Worm (Caenorhabditis elegans) whole organism, L1 larva: ENCODE data around the gene aptf-3.

ENCODE experiments used
- F16B12.6 ChIP-seq: fragments of 150-350 bp; optimal IDR thresholded peaks from 2 replicates; lab custom pipeline; 2014; ENCODE audit warnings: missing biosample characterization, missing genetic modification characterization
- alr-1 ChIP-seq: fragments of 200-800 bp; sonication (Bioruptor generic); optimal IDR thresholded peaks from 2 replicates; lab custom pipeline; 2018; ENCODE audit warnings: borderline replicate concordance, mild to moderate bottlenecking, missing genetic modification characterization, missing compliant biosample characterization
- aly-2 ChIP-seq: fragments of 150-350 bp; optimal IDR thresholded peaks from 2 replicates; lab custom pipeline; 2014; ENCODE audit warnings: missing biosample characterization, missing genetic modification characterization
- blmp-1 ChIP-seq: fragments of 150-350 bp; optimal IDR thresholded peaks from 2 replicates; lab custom pipeline; 2014; ENCODE audit warnings: missing biosample characterization, missing genetic modification characterization
- ceh-8 ChIP-seq: fragments of 200-800 bp; sonication (Bioruptor generic); optimal IDR thresholded peaks from 2 replicates; lab custom pipeline; 2018; ENCODE audit warnings: mild to moderate bottlenecking, missing genetic modification characterization, moderate library complexity, missing compliant biosample characterization
- ceh-88 ChIP-seq: fragments of 200-800 bp; sonication (Bioruptor generic); IDR thresholded peaks from 2 replicates; pipeline ENCODE4 v1.3.6; 2022; ENCODE audit warnings: missing genetic modification characterization, missing compliant biosample characterization
- ces-1 ChIP-seq: fragments of 150-350 bp; optimal IDR thresholded peaks from 2 replicates; lab custom pipeline; 2014; ENCODE audit warnings: missing biosample characterization, missing genetic modification reagents, missing genetic modification characterization
- dpl-1 ChIP-seq, 3 experiments: fragments of 150-350 bp in 2 of 3; sonication (generic microtip) in 1 of 3; optimal IDR thresholded peaks; 2 replicates each; lab custom pipeline; 2014 to 2017; ENCODE audit warnings: missing biosample characterization in 3 of 3, missing genetic modification characterization in 3 of 3, missing genetic modification reagents in 3 of 3
- efl-1 ChIP-seq, 4 experiments: fragments of 150-350 bp; optimal IDR thresholded peaks in 3 of 4; peaks in 1 of 4; 1 replicate in 1 of 4; 2 replicates in 3 of 4; lab custom pipeline; 2014; ENCODE audit warnings: missing biosample characterization in 2 of 4, missing genetic modification characterization in 2 of 4, missing genetic modification reagents in 2 of 4
- egl-13 ChIP-seq: sonication (generic microtip); optimal IDR thresholded peaks from 2 replicates; lab custom pipeline; 2016; ENCODE audit warnings: missing genotype, missing genetic modification reagents, missing genetic modification characterization, missing compliant biosample characterization
- egl-27 ChIP-seq, 2 experiments: fragments of 150-350 bp in 1 of 2; sonication (generic microtip); optimal IDR thresholded peaks; 3 replicates each; lab custom pipeline; 2017 to 2018; ENCODE audit warnings: missing biosample characterization in 2 of 2, missing genetic modification characterization in 2 of 2, missing genetic modification reagents in 2 of 2
- fkh-4 ChIP-seq: sonication (generic microtip); optimal IDR thresholded peaks from 2 replicates; lab custom pipeline; 2016; ENCODE audit warnings: missing compliant biosample characterization, missing genetic modification characterization, borderline replicate concordance
- fos-1 ChIP-seq: fragments of 150-350 bp; optimal IDR thresholded peaks from 2 replicates; lab custom pipeline; 2014; ENCODE audit warnings: missing biosample characterization, missing genetic modification characterization
- hlh-4 ChIP-seq: sonication (generic microtip); optimal IDR thresholded peaks from 2 replicates; lab custom pipeline; 2016; ENCODE audit warnings: mild to moderate bottlenecking, missing genetic modification characterization, missing compliant biosample characterization
- jun-1 ChIP-seq: fragments of 150-350 bp; optimal IDR thresholded peaks from 2 replicates; lab custom pipeline; 2014; ENCODE audit warnings: missing biosample characterization, missing genetic modification reagents, missing genetic modification characterization
- lin-13 ChIP-seq: fragments of 150-350 bp; optimal IDR thresholded peaks from 2 replicates; lab custom pipeline; 2014; ENCODE audit warnings: missing biosample characterization, missing genetic modification reagents, missing genetic modification characterization
- lin-14 ChIP-seq: fragments of 200-800 bp; sonication (Bioruptor generic); optimal IDR thresholded peaks from 2 replicates; lab custom pipeline; 2018; ENCODE audit warnings: mild to moderate bottlenecking, missing genetic modification characterization, moderate library complexity, missing compliant biosample characterization
- lin-35 ChIP-seq, 2 experiments: fragments of 150-350 bp; optimal IDR thresholded peaks; 2 replicates each; lab custom pipeline; 2014; ENCODE audit warnings: missing biosample characterization in 2 of 2, missing genetic modification characterization in 2 of 2, missing genetic modification reagents in 2 of 2
- lin-39 ChIP-seq: fragments of 150-350 bp; optimal IDR thresholded peaks from 2 replicates; lab custom pipeline; 2014; ENCODE audit warnings: missing biosample characterization, missing genetic modification reagents, missing genetic modification characterization
- lsy-2 ChIP-seq, 2 experiments: fragments of 150-350 bp; optimal IDR thresholded peaks; 2 replicates each; lab custom pipeline; 2014; ENCODE audit warnings: missing biosample characterization in 2 of 2, missing genetic modification characterization in 2 of 2
- mab-9 ChIP-seq: fragments of 200-800 bp; sonication (Bioruptor generic); IDR thresholded peaks from 2 replicates; pipeline ENCODE4 v1.3.6; 2022; ENCODE audit warnings: missing genetic modification reagents, missing genetic modification characterization, missing compliant biosample characterization
- mdl-1 ChIP-seq, 2 experiments: fragments of 150-350 bp; optimal IDR thresholded peaks; 2 replicates each; lab custom pipeline; 2014 to 2017; ENCODE audit warnings: missing biosample characterization in 2 of 2, missing genetic modification characterization in 2 of 2, inconsistent platforms in 1 of 2
- mep-1 ChIP-seq: fragments of 150-350 bp; optimal IDR thresholded peaks from 2 replicates; lab custom pipeline; 2014; ENCODE audit warnings: missing biosample characterization, missing genetic modification characterization
- nhr-11 ChIP-seq: fragments of 150-350 bp; optimal IDR thresholded peaks from 2 replicates; lab custom pipeline; 2014; ENCODE audit warnings: missing biosample characterization, missing genetic modification characterization
- nhr-12 ChIP-seq: sonication (generic microtip); optimal IDR thresholded peaks from 2 replicates; lab custom pipeline; 2017; ENCODE audit warnings: missing biosample characterization, missing genetic modification characterization
- nhr-19 ChIP-seq: fragments of 200-800 bp; sonication (Bioruptor generic); conservative IDR thresholded peaks from 2 replicates; pipeline ENCODE4 v1.3.6; 2022; ENCODE audit warnings: missing genetic modification characterization, missing compliant biosample characterization
- nhr-20 ChIP-seq: sonication (generic microtip); optimal IDR thresholded peaks from 2 replicates; lab custom pipeline; 2016; ENCODE audit warnings: mild to moderate bottlenecking, missing genetic modification characterization, missing compliant biosample characterization
- nhr-28 ChIP-seq: fragments of 150-350 bp; optimal IDR thresholded peaks from 2 replicates; lab custom pipeline; 2014; ENCODE audit warnings: missing biosample characterization, missing genetic modification characterization
- nhr-47 ChIP-seq: sonication (generic microtip); optimal IDR thresholded peaks from 2 replicates; lab custom pipeline; 2016; ENCODE audit warnings: mild to moderate bottlenecking, missing genetic modification characterization, moderate library complexity, missing compliant biosample characterization
- nhr-71 ChIP-seq: sonication (generic microtip); optimal IDR thresholded peaks from 2 replicates; lab custom pipeline; 2016; ENCODE audit warnings: mild to moderate bottlenecking, missing genetic modification characterization, moderate library complexity, missing compliant biosample characterization
- nhr-85 ChIP-seq: sonication (generic microtip); peaks from one replicate; lab custom pipeline; 2016; ENCODE audit warnings: missing genetic modification characterization, inconsistent platforms, missing compliant biosample characterization
- pag-3 ChIP-seq: sonication (generic microtip); optimal IDR thresholded peaks from 2 replicates; lab custom pipeline; 2017; ENCODE audit warnings: missing genetic modification characterization, mild to moderate bottlenecking, missing compliant biosample characterization, antibody characterized with exemption, borderline replicate concordance; ENCODE audit not compliant: insufficient read depth
- pax-3 ChIP-seq: fragments of 200-800 bp; sonication (Bioruptor generic); optimal IDR thresholded peaks from 2 replicates; lab custom pipeline; 2018; ENCODE audit warnings: mild to moderate bottlenecking, missing genetic modification characterization, moderate library complexity, missing compliant biosample characterization
- rnt-1 ChIP-seq: sonication (generic microtip); optimal IDR thresholded peaks from 2 replicates; lab custom pipeline; 2016; ENCODE audit warnings: mild to moderate bottlenecking, missing genetic modification characterization, moderate library complexity, missing compliant biosample characterization
- skn-1 ChIP-seq: fragments of 150-350 bp; optimal IDR thresholded peaks from 2 replicates; lab custom pipeline; 2014; ENCODE audit warnings: missing biosample characterization, missing genetic modification characterization
- snpc-4 ChIP-seq: fragments of 150-350 bp; optimal IDR thresholded peaks from 2 replicates; lab custom pipeline; 2014; ENCODE audit warnings: missing biosample characterization, missing genetic modification characterization
- snu-23 ChIP-seq: sonication (generic microtip); optimal IDR thresholded peaks from 2 replicates; lab custom pipeline; 2016; ENCODE audit warnings: missing genetic modification characterization, missing compliant biosample characterization
- sox-4 ChIP-seq: sonication (generic microtip); optimal IDR thresholded peaks from 2 replicates; lab custom pipeline; 2016; ENCODE audit warnings: missing genetic modification characterization, missing compliant biosample characterization
- sup-37 ChIP-seq: fragments of 200-800 bp; sonication (Bioruptor generic); optimal IDR thresholded peaks from 2 replicates; lab custom pipeline; 2018; ENCODE audit warnings: mild to moderate bottlenecking, missing genetic modification characterization, missing compliant biosample characterization
- swsn-7 ChIP-seq: sonication (generic microtip); optimal IDR thresholded peaks from 2 replicates; lab custom pipeline; 2016; ENCODE audit warnings: missing genetic modification characterization, missing compliant biosample characterization
- tlp-1 ChIP-seq: fragments of 150-350 bp; optimal IDR thresholded peaks from 2 replicates; lab custom pipeline; 2014; ENCODE audit warnings: missing biosample characterization, missing genetic modification characterization
- unc-130 ChIP-seq: fragments of 150-350 bp; optimal IDR thresholded peaks from 2 replicates; lab custom pipeline; 2017; ENCODE audit warnings: missing biosample characterization, missing genetic modification characterization, inconsistent platforms
- unc-30 ChIP-seq: sonication (generic microtip); optimal IDR thresholded peaks from 2 replicates; lab custom pipeline; 2017; ENCODE audit warnings: missing biosample characterization, missing genetic modification characterization
- unc-98 ChIP-seq: fragments of 200-800 bp; sonication (Bioruptor generic); IDR thresholded peaks from 2 replicates; pipeline ENCODE4 v1.3.6; 2022; ENCODE audit warnings: missing genetic modification characterization, missing compliant biosample characterization
- vab-15 ChIP-seq: sonication (generic microtip); optimal IDR thresholded peaks from 2 replicates; lab custom pipeline; 2017; ENCODE audit warnings: missing genotype, mild to moderate bottlenecking, missing genetic modification characterization, missing compliant biosample characterization
- xbp-1 ChIP-seq: sonication (generic microtip); optimal IDR thresholded peaks from 2 replicates; lab custom pipeline; 2016; ENCODE audit warnings: missing genetic modification characterization, missing compliant biosample characterization
- zag-1 ChIP-seq: fragments of 150-350 bp; optimal IDR thresholded peaks from 2 replicates; lab custom pipeline; 2014; ENCODE audit warnings: missing biosample characterization, missing genetic modification characterization
- zip-4 ChIP-seq: fragments of 200-800 bp; sonication (Bioruptor generic); optimal IDR thresholded peaks from 2 replicates; lab custom pipeline; 2018; ENCODE audit warnings: mild to moderate bottlenecking, missing genetic modification characterization, moderate library complexity, missing compliant biosample characterization
- ztf-11 ChIP-seq, 2 experiments: sonication (generic microtip); optimal IDR thresholded peaks; 2 replicates each; lab custom pipeline; 2016 to 2017; ENCODE audit warnings: missing genetic modification characterization in 2 of 2, missing biosample characterization in 1 of 2, missing compliant biosample characterization in 1 of 2
- ztf-4 ChIP-seq: fragments of 150-350 bp; optimal IDR thresholded peaks from 2 replicates; lab custom pipeline; 2014; ENCODE audit warnings: missing biosample characterization, missing genetic modification characterization

Gene aptf-3

DNA sequence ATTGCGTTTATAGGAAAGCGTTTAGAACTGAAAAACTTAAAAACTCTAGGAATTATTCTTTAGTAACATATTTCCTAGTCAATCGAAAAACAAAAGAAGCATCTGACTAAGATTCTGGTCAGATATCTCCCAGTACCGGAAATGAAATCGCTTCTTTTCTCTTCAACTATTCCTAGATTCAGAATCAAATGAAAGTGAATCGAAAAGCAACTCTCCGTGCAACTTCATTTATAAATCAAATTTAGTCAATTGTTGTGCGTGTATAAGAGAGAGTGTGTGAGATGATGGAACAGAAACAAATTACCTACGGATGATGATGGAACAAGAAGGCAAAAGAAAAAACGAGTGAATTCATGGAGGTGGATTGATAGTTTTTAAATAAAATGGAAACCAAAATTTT, 34.8 kb upstream of the aptf-3 start (continued):
- no peak for TF ChIP-seq blmp-1 (tag; lab: Kevin White, UChicago)

- TF ChIP-seq ces-1 (GFP tag; lab: Kevin White, UChicago) (no peak), vab-15 (tag; lab: Kevin White, UChicago) (peak; percentile 99), nhr-85 (tag; lab: Kevin White, UChicago) (peak; percentile 100), mdl-1 (tag; optimal IDR thresholded peaks at IDR 0.05; lab: Kevin White, UChicago) (peak; percentile 90 to 100), F16B12.6 (tag; lab: Kevin White, UChicago) (peak; percentile 85), dpl-1 (GFP tag; optimal IDR thresholded peaks at IDR 0.05; lab: Kevin White, UChicago) (peak; percentile 94 to 97 (median 95)), lsy-2 (tag; optimal IDR thresholded peaks at IDR 0.05; lab: Kevin White, UChicago) (peak; percentile 98), mep-1 (tag; lab: Kevin White, UChicago) (peak; percentile 99), jun-1 (peak; percentile 99), egl-27 (tag; optimal IDR thresholded peaks at IDR 0.05; lab: Kevin White, UChicago) (peak; percentile 90 to 96), pax-3 (tag; lab: Kevin White, UChicago) (peak; percentile 98), lin-39 (peak; percentile 93), lin-14 (GFP tag; lab: Kevin White, UChicago) (peak; percentile 100), snpc-4 (tag; lab: Kevin White, UChicago) (peak; percentile 90), pag-3 (tag; lab: Kevin White, UChicago) (peak; percentile 69), nhr-71 (peak; percentile 100), zag-1 (tag; lab: Kevin White, UChicago) (peak; percentile 69), aly-2 (tag; lab: Kevin White, UChicago) (peak; percentile 93), zip-4 (GFP tag; lab: Kevin White, UChicago) (peak; percentile 91), unc-98 (GFP tag; lab: Robert Waterston, UW) (peak; percentile 83; the same call in 1 of the 2 replicates), sup-37 (GFP tag; lab: Kevin White, UChicago) (peak; percentile 94), nhr-47 (tag; lab: Kevin White, UChicago) (peak; percentile 99), egl-13 (tag; lab: Kevin White, UChicago) (peak; percentile 98), fkh-4 (peak; percentile 71), efl-1 (optimal IDR thresholded peaks at IDR 0.05; lab: Kevin White, UChicago) (peak; percentile 98), efl-1 (GFP tag; optimal IDR thresholded peaks at IDR 0.05 in 1 of 2; lab: Kevin White, UChicago) (peak; percentile 91 to 100), sox-4 (tag; lab: Kevin White, UChicago) (peak; percentile 95), mab-9 (GFP tag; lab: Robert Waterston, UW) (peak; percentile 92), ceh-8 (GFP tag; lab: Kevin White, UChicago) (peak; percentile 95), fos-1 (tag; lab: Kevin White, UChicago) (peak; percentile 97), nhr-12 (tag; lab: Kevin White, UChicago) (no peak), ztf-11 (tag; optimal IDR thresholded peaks at IDR 0.05; lab: Kevin White, UChicago) (peak in 1 of 2 experiments; percentile 96), nhr-28 (no peak), unc-130 (peak; percentile 99), skn-1 (tag; lab: Kevin White, UChicago) (peak; percentile 98), ceh-88 (peak; percentile 97), rnt-1 (tag; lab: Kevin White, UChicago) (peak; percentile 98), ztf-4 (tag; lab: Kevin White, UChicago) (peak; percentile 99), snu-23 (GFP tag; lab: Kevin White, UChicago) (peak; percentile 100), xbp-1 (tag; lab: Kevin White, UChicago) (peak; percentile 99), nhr-20 (tag; lab: Kevin White, UChicago) (peak; percentile 100), swsn-7 (tag; lab: Kevin White, UChicago) (peak; percentile 99), lin-35 (GFP tag; optimal IDR thresholded peaks at IDR 0.05; lab: Kevin White, UChicago) (peak; percentile 97 to 99), tlp-1 (tag; lab: Kevin White, UChicago) (no peak), alr-1 (tag; lab: Kevin White, UChicago) (no peak), hlh-4 (no peak), nhr-19 (GFP tag; lab: Robert Waterston, UW) (peak; percentile 99), nhr-11 (tag; lab: Kevin White, UChicago) (peak; percentile 93), unc-30 (tag; lab: Kevin White, UChicago) (no peak), lin-13 (GFP tag; lab: Kevin White, UChicago) (peak; percentile 100)
These were observed 32.8 kb upstream of the aptf-3 start, which contains the start of gene iff-2 for ce11 chrII:8561227-8561626. iff-2 (minus strand) TSS chrII:8561367.
